Worm (Caenorhabditis elegans) whole organism, midembryonic: ENCODE measurements around the gene C34F11.1.

Source experiments
- T22C8.4 ChIP-seq: fragments of 200-800 bp; sonication (Bioruptor generic); IDR thresholded peaks from 2 replicates; pipeline ENCODE4 v1.3.6; 2022; ENCODE audit warnings: missing genetic modification characterization, missing compliant biosample characterization
- flt-1 ChIP-seq: fragments of 200-800 bp; sonication (Bioruptor generic); IDR thresholded peaks from 2 replicates; pipeline ENCODE4 v1.3.6; 2022; ENCODE audit warnings: missing genetic modification characterization, missing compliant biosample characterization
- med-1 ChIP-seq: sonication (generic microtip); optimal IDR thresholded peaks from 2 replicates; lab custom pipeline; 2017; ENCODE audit warnings: missing genetic modification characterization, mild to moderate bottlenecking, missing compliant biosample characterization, antibody characterized with exemption, missing genetic modification reagents; ENCODE audit not compliant: insufficient read depth
- ref-1 ChIP-seq: fragments of 200-800 bp; sonication (Bioruptor generic); conservative IDR thresholded peaks from 2 replicates; pipeline ENCODE4 v1.3.6; 2022; ENCODE audit warnings: missing genetic modification reagents, missing genetic modification characterization, missing compliant biosample characterization
- tab-1 ChIP-seq: fragments of 200-800 bp; sonication (Bioruptor generic); IDR thresholded peaks from 2 replicates; pipeline ENCODE4 v1.3.6; 2022; ENCODE audit warnings: missing genetic modification characterization, missing compliant biosample characterization

ce11 chrII:5194066-5194465, 18.7 kb upstream of the C34F11.1 start, which contains the start of gene msp-49:
- TF ChIP-seq T22C8.4 (GFP tag; lab: Robert Waterston, UW) (no peak), ref-1 (GFP tag; lab: Robert Waterston, UW) (no peak), flt-1 (no peak), tab-1 (no peak), med-1 (GFP tag; lab: Kevin White, UChicago) (no peak)
